Fruit fly (Drosophila melanogaster): Measurements from ENCODE around the gene CG13359.

dm6 chrX:843489-843888, 40.2 kb upstream of the CG13359 start:
- no peak for TF ChIP-seq D1 (tag; optimal IDR thresholded peaks at IDR 0.05)
- no peak for TF ChIP-seq Pif1B (GFP tag; optimal IDR thresholded peaks at IDR 0.05)
- no peak for TF ChIP-seq CG8301 (tag; optimal IDR thresholded peaks at IDR 0.05)
- TF ChIP-seq rn (GFP tag; IDR thresholded peaks at IDR 0.05), result no peak
- TF ChIP-seq CG8159 (tag; optimal IDR thresholded peaks at IDR 0.05), result peak; percentile 9
- no peak for TF ChIP-seq CG10348 (GFP tag; IDR thresholded peaks at IDR 0.05)
- TF ChIP-seq Pif1A (GFP tag; optimal IDR thresholded peaks at IDR 0.05), result no peak
- TF ChIP-seq Snoo (tag; optimal IDR thresholded peaks at IDR 0.05), result no peak
- peak; percentile 5 for TF ChIP-seq CG9948 (tag; optimal IDR thresholded peaks at IDR 0.05)
- no peak for TF ChIP-seq Ets98B (GFP tag; IDR thresholded peaks at IDR 0.05)
- no peak for TF ChIP-seq EcR (GFP tag; optimal IDR thresholded peaks at IDR 0.05)
- no peak for TF ChIP-seq CG12605 (GFP tag; IDR thresholded peaks at IDR 0.05)
